Fruit fly (Drosophila melanogaster) whole organism, prepupa: ENCODE results near the gene HERC2.

Experiments used
- Blimp-1 ChIP-seq: fragments of 200-800 bp; sonication (Bioruptor generic); optimal IDR thresholded peaks from 3 replicates; lab custom pipeline; 2017; ENCODE audit warnings: missing biosample characterization, missing genetic modification characterization, mild to moderate bottlenecking, moderate library complexity, missing genetic modification reagents
- CG11902 ChIP-seq: fragments of 200-800 bp; sonication (Bioruptor generic); optimal IDR thresholded peaks from 3 replicates; lab custom pipeline; 2016; ENCODE audit warnings: missing biosample characterization, missing genetic modification characterization
- CG16779 ChIP-seq: fragments of 200-800 bp; sonication (Bioruptor generic); optimal IDR thresholded peaks from 3 replicates; lab custom pipeline; 2017; ENCODE audit warnings: missing biosample characterization, mild to moderate bottlenecking, missing genetic modification characterization
- CG8632 ChIP-seq: fragments of 200-800 bp; sonication (Bioruptor generic); optimal IDR thresholded peaks from 3 replicates; lab custom pipeline; 2016; ENCODE audit warnings: missing biosample characterization, missing genetic modification characterization
- CG9139 ChIP-seq: fragments of 200-800 bp; sonication (Bioruptor generic); optimal IDR thresholded peaks from 3 replicates; lab custom pipeline; 2017; ENCODE audit warnings: missing biosample characterization, mild to moderate bottlenecking, missing genetic modification characterization
- Eip75B ChIP-seq: fragments of 200-800 bp; sonication (Bioruptor generic); optimal IDR thresholded peaks from 3 replicates; lab custom pipeline; 2016; ENCODE audit warnings: missing biosample characterization, missing genetic modification characterization
- Gug ChIP-seq: fragments of 200-800 bp; sonication (Bioruptor generic); IDR thresholded peaks from 2 replicates; pipeline ENCODE4 v1.3.6; 2022; ENCODE audit warnings: missing biosample characterization, missing genetic modification characterization
- cyc ChIP-seq: fragments of 200-800 bp; sonication (Bioruptor generic); optimal IDR thresholded peaks from 3 replicates; lab custom pipeline; 2016; ENCODE audit warnings: missing biosample characterization, missing genetic modification characterization
- dsx ChIP-seq: fragments of 200-800 bp; optimal IDR thresholded peaks from 3 replicates; lab custom pipeline; 2019; ENCODE audit warnings: missing biosample characterization, mild to moderate bottlenecking, missing genetic modification characterization, moderate library complexity; ENCODE audit not compliant: poor library complexity, severe bottlenecking

- TF ChIP-seq CG8632 (GFP tag; lab: Kevin White, UChicago) = no peak
- no peak for TF ChIP-seq Eip75B (GFP tag; lab: Kevin White, UChicago)
- TF ChIP-seq Gug (GFP tag; lab: Robert Waterston, UW) = no peak
- no peak for TF ChIP-seq CG16779 (tag; lab: Kevin White, UChicago)
- no peak for TF ChIP-seq Blimp-1 (GFP tag; lab: Kevin White, UChicago)
- TF ChIP-seq CG11902 (GFP tag; lab: Kevin White, UChicago) = no peak
- TF ChIP-seq cyc = no peak
- TF ChIP-seq dsx (GFP tag; lab: Kevin White, UChicago) = no peak
- no peak for TF ChIP-seq CG9139 (GFP tag; lab: Kevin White, UChicago)
Observed at dm6 chrX:20448828-20449427, 54.7 kb downstream of the HERC2 start, which contains the start of gene tbc.
